Worm (Caenorhabditis elegans): ENCODE measurements around the gene fbxb-9.

Gene fbxb-9

DNA sequence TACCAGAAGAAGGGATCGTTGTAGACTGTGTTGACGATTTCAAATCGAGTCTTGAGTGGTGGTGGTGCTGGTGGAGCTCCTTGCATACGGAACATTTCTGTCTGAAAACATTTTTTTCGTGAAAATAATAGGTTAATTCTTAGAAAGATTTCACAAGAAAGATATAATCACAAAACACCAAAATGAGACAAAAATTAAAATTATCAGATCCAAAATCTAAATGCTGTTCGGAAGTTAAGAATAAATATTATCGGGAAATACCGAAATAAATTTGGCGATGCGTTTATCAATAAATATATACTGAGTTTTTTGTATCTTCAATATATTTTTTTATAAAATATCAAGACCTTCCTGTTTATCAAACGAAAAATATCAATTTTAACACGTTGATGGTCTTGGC, 16.1 kb upstream of the fbxb-9 start, which contains the start of gene C08F8.9:
Gene C08F8.9, minus strand, starts transcription at position 101 of the 400 bp plus-strand sequence.
- TF ChIP-seq ztf-11 (tag; optimal IDR thresholded peaks at IDR 0.05) (no peak), M03D4.4 (tag; optimal IDR thresholded peaks at IDR 0.05) (no peak), lsy-2 (tag; optimal IDR thresholded peaks at IDR 0.05) (no peak), sem-2 (GFP tag; optimal IDR thresholded peaks at IDR 0.05) (no peak), lin-13 (tag; optimal IDR thresholded peaks at IDR 0.05) (no peak), unc-39 (tag; optimal IDR thresholded peaks at IDR 0.05) (no peak), drap-1 (GFP tag; optimal IDR thresholded peaks at IDR 0.05) (no peak), sptf-1 (tag; optimal IDR thresholded peaks at IDR 0.05) (no peak), flh-1 (GFP tag; optimal IDR thresholded peaks at IDR 0.05) (no peak)

DNA sequence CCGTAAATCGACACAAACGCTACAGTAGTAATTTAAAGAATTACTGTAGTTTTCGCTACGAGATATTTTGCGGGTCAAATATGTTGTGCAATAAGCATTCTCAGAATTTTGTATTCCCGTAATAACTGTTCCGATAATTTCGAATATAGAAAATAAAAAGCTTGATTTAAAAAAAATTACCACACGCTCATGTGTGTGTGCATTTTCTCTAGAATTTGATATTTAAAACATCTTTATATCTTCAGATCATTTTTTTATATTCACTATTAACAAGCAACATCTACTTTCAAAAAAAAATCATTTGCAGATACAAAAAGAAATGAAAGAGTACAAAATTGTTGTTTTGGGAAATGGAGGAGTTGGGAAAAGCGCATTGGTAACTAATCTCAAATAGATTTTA, 14.6 kb upstream of the fbxb-9 start, which contains the start of gene rap-3:
Gene rap-3, plus strand, starts transcription at position 301 of the 400 bp plus-strand sequence.
- TF ChIP-seq unc-39 (tag; optimal IDR thresholded peaks at IDR 0.05) (no peak), pha-4 (tag; optimal IDR thresholded peaks at IDR 0.05) (no peak), mep-1 (tag; optimal IDR thresholded peaks at IDR 0.05) (no peak), ham-2 (GFP tag; optimal IDR thresholded peaks at IDR 0.05) (no peak), flh-1 (GFP tag; optimal IDR thresholded peaks at IDR 0.05) (no peak), elt-1 (tag; optimal IDR thresholded peaks at IDR 0.05; ENCODE audit: borderline replicate concordance, insufficient read depth) (no peak), nhr-76 (tag; optimal IDR thresholded peaks at IDR 0.05) (no peak), sem-2 (GFP tag; optimal IDR thresholded peaks at IDR 0.05) (no peak), mab-5 (tag; optimal IDR thresholded peaks at IDR 0.05) (no peak), sptf-1 (tag; optimal IDR thresholded peaks at IDR 0.05) (no peak), nhr-12 (tag; optimal IDR thresholded peaks at IDR 0.05) (no peak), ceh-43 (GFP tag; optimal IDR thresholded peaks at IDR 0.05) (no peak), drap-1 (GFP tag; optimal IDR thresholded peaks at IDR 0.05) (no peak), cnd-1 (tag; optimal IDR thresholded peaks at IDR 0.05) (no peak), snpc-4 (tag; optimal IDR thresholded peaks at IDR 0.05) (no peak), nhr-28 (tag; optimal IDR thresholded peaks at IDR 0.05) (no peak), hlh-1 (tag; optimal IDR thresholded peaks at IDR 0.05) (no peak)

DNA sequence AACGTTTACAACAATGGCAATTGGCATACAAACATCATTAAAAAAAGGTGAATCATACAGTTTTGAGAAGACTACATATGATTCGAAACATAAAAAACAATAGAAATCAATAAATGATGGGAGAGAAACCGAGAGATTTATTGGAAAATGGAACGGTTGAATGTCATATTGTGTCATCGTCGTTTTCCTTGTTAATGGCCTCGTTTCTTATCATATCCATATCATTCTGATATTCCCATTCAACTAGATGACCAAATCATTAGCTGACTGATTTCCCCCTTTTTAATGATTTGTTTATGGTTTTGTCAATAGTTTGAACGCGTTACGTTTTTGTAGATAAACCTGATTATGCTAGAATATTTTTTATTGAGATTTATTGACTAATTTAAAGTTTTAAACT, 12.4 kb upstream of the fbxb-9 start:
- TF ChIP-seq zip-8 (tag; optimal IDR thresholded peaks at IDR 0.05), result no peak
- no peak for TF ChIP-seq nhr-28 (tag; optimal IDR thresholded peaks at IDR 0.05)
- no peak for TF ChIP-seq cnd-1 (tag; optimal IDR thresholded peaks at IDR 0.05)
- no peak for TF ChIP-seq ztf-11 (tag; optimal IDR thresholded peaks at IDR 0.05)
- no peak for TF ChIP-seq bed-3 (GFP tag; optimal IDR thresholded peaks at IDR 0.05)
- TF ChIP-seq snpc-4 (tag; optimal IDR thresholded peaks at IDR 0.05), result no peak
- TF ChIP-seq ceh-43 (GFP tag; optimal IDR thresholded peaks at IDR 0.05), result no peak
- no peak for TF ChIP-seq sem-2 (GFP tag; optimal IDR thresholded peaks at IDR 0.05)
- TF ChIP-seq blmp-1 (tag; optimal IDR thresholded peaks at IDR 0.05), result no peak
- no peak for TF ChIP-seq nhr-12 (tag; optimal IDR thresholded peaks at IDR 0.05)
- TF ChIP-seq ham-2 (GFP tag; optimal IDR thresholded peaks at IDR 0.05), result no peak
- no peak for TF ChIP-seq lin-13 (tag; optimal IDR thresholded peaks at IDR 0.05)
- TF ChIP-seq lin-32 (GFP tag; optimal IDR thresholded peaks at IDR 0.05), result no peak
- TF ChIP-seq elt-3 (tag; optimal IDR thresholded peaks at IDR 0.05), result no peak
- TF ChIP-seq flh-1 (GFP tag; optimal IDR thresholded peaks at IDR 0.05), result no peak
- TF ChIP-seq M03D4.4 (tag; optimal IDR thresholded peaks at IDR 0.05), result no peak
- no peak for TF ChIP-seq drap-1 (GFP tag; optimal IDR thresholded peaks at IDR 0.05)
- no peak for TF ChIP-seq ceh-39 (tag; optimal IDR thresholded peaks at IDR 0.05)

DNA sequence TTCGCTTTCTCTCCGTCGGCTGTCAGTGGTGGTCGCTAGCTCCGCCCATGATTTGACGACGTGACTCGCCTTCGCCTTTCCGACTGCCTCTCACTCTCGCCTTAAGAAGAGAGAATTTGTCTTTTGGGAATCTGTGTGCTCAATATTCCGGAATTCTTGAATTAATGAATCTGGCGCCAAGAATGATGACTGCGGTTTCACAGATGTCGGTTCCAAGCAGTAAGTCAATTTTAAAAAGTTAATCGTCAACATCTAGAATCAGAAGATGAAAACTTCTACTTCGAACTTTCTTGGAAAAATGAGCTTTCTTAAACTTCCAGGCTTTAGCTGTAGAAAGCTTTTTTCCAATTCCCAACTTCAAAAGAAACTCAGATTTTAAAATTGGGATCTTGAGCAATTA, 7.3 kb upstream of the fbxb-9 start, which contains the start of gene nhr-67:
Gene nhr-67, plus strand, starts transcription at position 97 of the 400 bp plus-strand sequence.
- TF ChIP-seq tbx-8 (GFP tag; optimal IDR thresholded peaks at IDR 0.05), result no peak
- no peak for TF ChIP-seq hlh-1 (tag; optimal IDR thresholded peaks at IDR 0.05)
- no peak for TF ChIP-seq mab-5 (tag; optimal IDR thresholded peaks at IDR 0.05)
- TF ChIP-seq mls-2 (tag; optimal IDR thresholded peaks at IDR 0.05), result no peak
- no peak for TF ChIP-seq sptf-1 (tag; optimal IDR thresholded peaks at IDR 0.05)
- TF ChIP-seq lin-32 (GFP tag; optimal IDR thresholded peaks at IDR 0.05), result no peak
- TF ChIP-seq drap-1 (GFP tag; optimal IDR thresholded peaks at IDR 0.05), result no peak
- TF ChIP-seq unc-62 (GFP tag; optimal IDR thresholded peaks at IDR 0.05), result no peak

DNA sequence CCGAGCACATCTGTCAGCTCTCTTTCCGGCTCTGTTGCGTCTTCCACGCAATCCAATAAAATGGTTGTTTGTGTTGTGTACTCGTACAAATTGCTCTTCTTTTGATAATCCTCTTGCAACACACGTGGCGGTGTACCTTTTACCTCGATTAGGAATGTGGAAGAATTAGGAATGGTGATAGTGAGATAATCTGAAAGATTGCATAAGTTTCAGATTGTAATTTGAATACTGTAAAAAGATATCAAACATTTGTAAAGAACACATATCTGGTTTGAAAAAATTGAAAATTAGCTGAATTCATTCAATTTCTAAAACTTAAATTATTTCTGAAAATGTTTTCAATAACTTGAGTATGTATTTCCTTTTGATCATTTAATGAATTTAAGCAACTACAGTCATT, 2.5 kb upstream of the fbxb-9 start, which contains the start of gene C08F8.6:
Gene C08F8.6, minus strand, starts transcription at position 101 of the 400 bp plus-strand sequence.
- TF ChIP-seq elt-3 (tag; optimal IDR thresholded peaks at IDR 0.05), result no peak
- TF ChIP-seq nhr-2 (tag; optimal IDR thresholded peaks at IDR 0.05), result peak; percentile 34
